Fruit fly (Drosophila melanogaster) whole organism, embryonic: Measurements from ENCODE around the gene CG2120.

ENCODE experiments used
- BtbVII ChIP-seq: fragments of 200-800 bp; sonication (Bioruptor generic); optimal IDR thresholded peaks from 3 replicates; lab custom pipeline; 2017; ENCODE audit warnings: missing biosample characterization, mild to moderate bottlenecking, missing genetic modification characterization
- CG17328 ChIP-seq: fragments of 200-800 bp; sonication (Bioruptor generic); IDR thresholded peaks from 2 replicates; pipeline ENCODE4 v1.3.6; 2022; ENCODE audit warnings: missing biosample characterization, missing genetic modification characterization
- CG3838 ChIP-seq: fragments of 200-800 bp; sonication (Bioruptor generic); optimal IDR thresholded peaks from 3 replicates; lab custom pipeline; 2016; ENCODE audit warnings: missing biosample characterization, missing genetic modification characterization
- Dip3 ChIP-seq: fragments of 200-800 bp; sonication (Bioruptor generic); optimal IDR thresholded peaks from 3 replicates; lab custom pipeline; 2016; ENCODE audit warnings: missing biosample characterization, missing genetic modification characterization
- Doc3 ChIP-seq: fragments of 200-800 bp; sonication (Bioruptor generic); IDR thresholded peaks from 3 replicates; pipeline ENCODE4 v1.3.6; 2022; ENCODE audit warnings: missing biosample characterization, missing genetic modification characterization; ENCODE audit not compliant: partially characterized antibody
- Lpt ChIP-seq: fragments of >200 bp; optimal IDR thresholded peaks from 2 replicates; lab custom pipeline; 2018; ENCODE audit warnings: missing biosample characterization, missing genetic modification characterization

DNA sequence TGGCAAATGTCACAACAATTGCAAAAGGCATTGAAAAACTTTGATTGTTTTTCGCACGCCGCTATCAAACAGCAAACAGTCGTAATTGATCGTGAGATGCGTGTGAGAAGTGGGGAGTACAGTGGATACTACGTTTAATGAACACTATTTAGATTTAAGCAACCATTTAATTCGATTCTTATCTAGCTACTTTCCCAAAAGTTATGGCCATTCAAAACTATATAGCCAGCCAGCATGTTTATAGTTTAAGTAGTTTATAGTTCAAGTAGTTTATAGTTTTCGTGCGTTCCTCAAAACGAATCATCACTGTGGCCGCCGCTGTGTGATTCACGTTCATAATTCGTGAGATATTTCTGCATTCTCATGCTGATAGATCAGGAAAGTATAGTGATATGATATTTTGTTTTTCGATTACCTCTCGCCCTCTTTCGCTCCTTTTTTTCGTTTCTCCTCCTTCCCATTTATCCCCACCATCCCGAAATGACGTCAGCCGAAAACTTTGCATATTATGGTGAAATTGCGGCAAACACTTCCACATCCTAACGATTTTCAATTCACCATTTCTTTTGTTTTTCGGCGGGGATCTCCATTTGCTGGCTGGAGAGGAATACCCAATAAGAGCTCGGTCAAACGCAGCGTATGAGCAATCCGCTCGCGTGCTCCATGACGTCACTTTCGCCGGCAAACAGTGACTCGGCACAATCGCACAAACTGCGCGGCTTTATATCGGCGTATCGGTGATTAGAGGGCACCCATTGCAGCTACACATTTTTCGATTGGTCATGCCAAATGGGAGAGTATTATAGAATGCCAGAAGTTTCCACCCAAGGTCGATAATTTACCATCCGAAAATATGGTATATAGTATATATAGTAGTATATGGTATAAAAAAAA, 22.0 kb upstream of the CG2120 start:
- TF ChIP-seq Lpt (no peak), BtbVII (GFP tag; lab: Kevin White, UChicago) (peak; percentile 3), Doc3 (GFP tag; lab: Robert Waterston, UW) (no peak), CG17328 (GFP tag; lab: Robert Waterston, UW) (peak; percentile 52), CG3838 (GFP tag; lab: Kevin White, UChicago) (no peak), Dip3 (GFP tag; lab: Kevin White, UChicago) (peak; percentile 74)
